Worm (Caenorhabditis elegans) whole organism, L4 larva: ENCODE measurements around the gene nhr-175.

Experiments
- F26F4.8 ChIP-seq: fragments of 200-800 bp; sonication (Bioruptor generic); conservative IDR thresholded peaks from 2 replicates; pipeline ENCODE4 v1.3.6; 2022; ENCODE audit warnings: missing genetic modification characterization, missing compliant biosample characterization
- R02D3.7 ChIP-seq: fragments of 150-350 bp; sonication (generic microtip); optimal IDR thresholded peaks from 3 replicates; lab custom pipeline; 2014; ENCODE audit warnings: missing biosample characterization, missing genetic modification characterization
- T20F7.1 ChIP-seq: fragments of 200-800 bp; sonication (Bioruptor generic); optimal IDR thresholded peaks from 2 replicates; lab custom pipeline; 2018; ENCODE audit warnings: mild to moderate bottlenecking, missing genetic modification characterization, missing compliant biosample characterization
- Y48G9A.11 ChIP-seq: fragments of 200-800 bp; sonication (Bioruptor generic); IDR thresholded peaks from 2 replicates; pipeline ENCODE4 v1.3.6; 2022; ENCODE audit warnings: missing genetic modification reagents, missing genetic modification characterization, missing compliant biosample characterization
- Y5F2A.4 ChIP-seq: fragments of 200-800 bp; sonication (Bioruptor generic); optimal IDR thresholded peaks from 2 replicates; lab custom pipeline; 2018; ENCODE audit warnings: mild to moderate bottlenecking, missing genetic modification characterization, missing compliant biosample characterization
- ZK337.2 ChIP-seq: fragments of 200-800 bp; sonication (Bioruptor generic); IDR thresholded peaks from 2 replicates; pipeline ENCODE4 v1.3.6; 2022; ENCODE audit warnings: missing genetic modification reagents, missing genetic modification characterization, missing compliant biosample characterization
- ZK546.5 ChIP-seq, 2 experiments: sonication (generic microtip); optimal IDR thresholded peaks; 2 replicates each; lab custom pipeline; 2017; ENCODE audit warnings: missing biosample characterization in 2 of 2, missing genetic modification characterization in 2 of 2
- aha-1 ChIP-seq: fragments of 150-350 bp; peaks from one replicate; lab custom pipeline; 2014; ENCODE audit warnings: missing biosample characterization, missing genetic modification characterization
- ama-1 ChIP-seq: fragments of 150-350 bp; optimal IDR thresholded peaks from 2 replicates; lab custom pipeline; 2014; ENCODE audit warnings: inconsistent platforms, mixed read lengths
- attf-4 ChIP-seq: sonication (generic microtip); optimal IDR thresholded peaks from 3 replicates; lab custom pipeline; 2017; ENCODE audit warnings: missing biosample characterization, missing genetic modification characterization
- ceh-28 ChIP-seq: fragments of 150-350 bp; optimal IDR thresholded peaks from 2 replicates; lab custom pipeline; 2014; ENCODE audit warnings: missing biosample characterization, missing genetic modification reagents, missing genetic modification characterization
- ceh-32 ChIP-seq: sonication (generic microtip); optimal IDR thresholded peaks from 2 replicates; lab custom pipeline; 2016; ENCODE audit warnings: mild to moderate bottlenecking, missing genetic modification characterization, missing compliant biosample characterization; ENCODE audit not compliant: poor library complexity
- ceh-82 ChIP-seq: sonication (generic microtip); optimal IDR thresholded peaks from 2 replicates; lab custom pipeline; 2017; ENCODE audit warnings: missing biosample characterization, missing genetic modification characterization
- ctbp-1 ChIP-seq: fragments of 200-800 bp; sonication (Bioruptor generic); IDR thresholded peaks from 2 replicates; pipeline ENCODE4 v1.3.6; 2022; ENCODE audit warnings: missing genetic modification reagents, missing genetic modification characterization, missing compliant biosample characterization
- daf-12 ChIP-seq: fragments of 150-350 bp; optimal IDR thresholded peaks from 2 replicates; lab custom pipeline; 2014; ENCODE audit warnings: missing biosample characterization, missing genetic modification reagents, missing genetic modification characterization
- daf-16 ChIP-seq, 3 experiments: sonication (generic microtip); optimal IDR thresholded peaks; 2 replicates each; lab custom pipeline; 2016 to 2017; ENCODE audit warnings: missing genetic modification characterization in 3 of 3, missing genetic modification reagents in 3 of 3, mild to moderate bottlenecking in 2 of 3, missing compliant biosample characterization in 2 of 3, missing biosample characterization in 1 of 3, moderate library complexity in 1 of 3
- daf-8 ChIP-seq: fragments of 200-800 bp; sonication (Bioruptor generic); IDR thresholded peaks from 2 replicates; pipeline ENCODE4 v1.3.6; 2022; ENCODE audit warnings: missing genetic modification characterization, missing compliant biosample characterization
- egl-43 ChIP-seq: fragments of 200-800 bp; sonication (Bioruptor generic); IDR thresholded peaks from 2 replicates; pipeline ENCODE4 v1.3.6; 2022; ENCODE audit warnings: missing genetic modification reagents, missing genetic modification characterization, missing compliant biosample characterization
- hif-1 ChIP-seq, 2 experiments: sonication (generic microtip); optimal IDR thresholded peaks; 2 replicates each; lab custom pipeline; 2016 to 2017; ENCODE audit warnings: missing compliant biosample characterization in 2 of 2, missing genetic modification characterization in 2 of 2, missing genetic modification reagents in 2 of 2, missing genotype in 2 of 2, mild to moderate bottlenecking in 1 of 2
- hmg-1.1 ChIP-seq: fragments of 200-800 bp; sonication (Bioruptor generic); IDR thresholded peaks from 2 replicates; pipeline ENCODE4 v1.3.6; 2022; ENCODE audit warnings: missing genetic modification reagents, missing genetic modification characterization, missing compliant biosample characterization
- lim-7 ChIP-seq: fragments of 200-800 bp; sonication (Bioruptor generic); IDR thresholded peaks from 2 replicates; pipeline ENCODE4 v1.3.6; 2022; ENCODE audit warnings: missing genetic modification characterization, missing compliant biosample characterization
- lin-13 ChIP-seq: fragments of 150-350 bp; optimal IDR thresholded peaks from 2 replicates; lab custom pipeline; 2014; ENCODE audit warnings: missing biosample characterization, missing genetic modification reagents, missing genetic modification characterization
- lin-15B ChIP-seq: fragments of 150-350 bp; sonication (generic microtip); optimal IDR thresholded peaks from 3 replicates; lab custom pipeline; 2014; ENCODE audit warnings: missing biosample characterization, missing genetic modification characterization
- lin-29 ChIP-seq: fragments of 200-800 bp; sonication (Bioruptor generic); IDR thresholded peaks from 2 replicates; pipeline ENCODE4 v1.3.6; 2022; ENCODE audit warnings: missing genetic modification reagents, missing genetic modification characterization, missing compliant biosample characterization
- lin-38 ChIP-seq: fragments of 200-800 bp; sonication (Bioruptor generic); IDR thresholded peaks from 2 replicates; pipeline ENCODE4 v1.3.6; 2022; ENCODE audit warnings: missing genetic modification reagents, missing genetic modification characterization, missing compliant biosample characterization
- madf-5 ChIP-seq, 2 experiments: fragments of 200-800 bp; sonication (Bioruptor generic); IDR thresholded peaks; 2 replicates each; pipeline ENCODE4 v1.3.6; 2022; ENCODE audit warnings: missing compliant biosample characterization in 2 of 2, missing genetic modification characterization in 2 of 2
- madf-9 ChIP-seq: fragments of 200-800 bp; sonication (Bioruptor generic); conservative IDR thresholded peaks from 2 replicates; pipeline ENCODE4 v1.3.6; 2022; ENCODE audit warnings: missing genetic modification reagents, missing genetic modification characterization, missing compliant biosample characterization
- mep-1 ChIP-seq: fragments of 150-350 bp; sonication (generic microtip); optimal IDR thresholded peaks from 3 replicates; lab custom pipeline; 2014; ENCODE audit warnings: missing biosample characterization, missing genetic modification characterization
- nhr-11 ChIP-seq: fragments of 150-350 bp; optimal IDR thresholded peaks from 2 replicates; lab custom pipeline; 2014; ENCODE audit warnings: missing biosample characterization, missing genetic modification characterization
- nhr-237 ChIP-seq: sonication (generic microtip); optimal IDR thresholded peaks from 2 replicates; lab custom pipeline; 2017; ENCODE audit warnings: missing biosample characterization, missing genetic modification characterization
- nhr-25 ChIP-seq: sonication (generic microtip); optimal IDR thresholded peaks from 2 replicates; lab custom pipeline; 2017; ENCODE audit warnings: missing genetic modification characterization, mild to moderate bottlenecking, missing compliant biosample characterization, antibody characterized with exemption, moderate library complexity, borderline replicate concordance; ENCODE audit not compliant: insufficient read depth
- nhr-77 ChIP-seq: fragments of 150-350 bp; optimal IDR thresholded peaks from 2 replicates; lab custom pipeline; 2014; ENCODE audit warnings: missing biosample characterization, missing genetic modification characterization
- php-3 ChIP-seq: fragments of 200-800 bp; sonication (Bioruptor generic); IDR thresholded peaks from 2 replicates; pipeline ENCODE4 v1.3.6; 2022; ENCODE audit warnings: missing genetic modification reagents, missing genetic modification characterization, missing compliant biosample characterization
- rbr-2 ChIP-seq: sonication (generic microtip); optimal IDR thresholded peaks from 2 replicates; lab custom pipeline; 2016; ENCODE audit warnings: missing genotype, missing genetic modification characterization, missing compliant biosample characterization
- saeg-2 ChIP-seq: fragments of 200-800 bp; sonication (Bioruptor generic); IDR thresholded peaks from 2 replicates; pipeline ENCODE4 v1.3.6; 2022; ENCODE audit warnings: missing genetic modification reagents, missing genetic modification characterization, missing compliant biosample characterization
- sdz-12 ChIP-seq: fragments of 200-800 bp; sonication (Bioruptor generic); optimal IDR thresholded peaks from 2 replicates; lab custom pipeline; 2018; ENCODE audit warnings: mild to moderate bottlenecking, missing genetic modification characterization, missing compliant biosample characterization
- set-16 ChIP-seq: fragments of 200-800 bp; sonication (Bioruptor generic); IDR thresholded peaks from 2 replicates; pipeline ENCODE4 v1.3.6; 2022; ENCODE audit warnings: missing genetic modification reagents, missing genetic modification characterization, missing compliant biosample characterization
- spr-3 ChIP-seq: fragments of 200-800 bp; sonication (Bioruptor generic); optimal IDR thresholded peaks from 2 replicates; lab custom pipeline; 2018; ENCODE audit warnings: mild to moderate bottlenecking, missing genetic modification characterization, missing compliant biosample characterization
- tag-97 ChIP-seq: fragments of 200-800 bp; sonication (Bioruptor generic); IDR thresholded peaks from 2 replicates; pipeline ENCODE4 v1.3.6; 2022; ENCODE audit warnings: missing genetic modification characterization, missing compliant biosample characterization
- tra-1 ChIP-seq: fragments of 200-800 bp; sonication (Bioruptor generic); IDR thresholded peaks from 2 replicates; pipeline ENCODE4 v1.3.6; 2022; ENCODE audit warnings: missing genetic modification reagents, missing genetic modification characterization, missing compliant biosample characterization
- unc-62 ChIP-seq, 3 experiments: fragments of 150-350 bp in 1 of 3; sonication (generic microtip); optimal IDR thresholded peaks in 2 of 3; peaks in 1 of 3; 1 replicate in 1 of 3; 2 replicates in 2 of 3; lab custom pipeline; 2014 to 2017; ENCODE audit warnings: missing biosample characterization in 3 of 3, missing genetic modification characterization in 3 of 3, missing genetic modification reagents in 3 of 3, missing genotype in 1 of 3
- vab-7 ChIP-seq: fragments of 200-800 bp; sonication (Bioruptor generic); IDR thresholded peaks from 2 replicates; pipeline ENCODE4 v1.3.6; 2022; ENCODE audit warnings: missing genetic modification reagents, missing genetic modification characterization, missing compliant biosample characterization
- zag-1 ChIP-seq: fragments of 150-350 bp; optimal IDR thresholded peaks from 2 replicates; lab custom pipeline; 2014; ENCODE audit warnings: missing biosample characterization, missing genetic modification characterization
- zfp-2 ChIP-seq: sonication (generic microtip); optimal IDR thresholded peaks from 2 replicates; lab custom pipeline; 2016; ENCODE audit warnings: mild to moderate bottlenecking, missing genetic modification characterization, missing compliant biosample characterization
- zfp-3 ChIP-seq: fragments of 200-800 bp; sonication (Bioruptor generic); conservative IDR thresholded peaks from 2 replicates; pipeline ENCODE4 v1.3.6; 2022; ENCODE audit warnings: missing genetic modification reagents, missing genetic modification characterization, missing compliant biosample characterization
- zip-2 ChIP-seq: fragments of 150-350 bp; optimal IDR thresholded peaks from 2 replicates; lab custom pipeline; 2014; ENCODE audit warnings: missing biosample characterization, missing genetic modification characterization
- ztf-11 ChIP-seq: fragments of 150-350 bp; optimal IDR thresholded peaks from 2 replicates; lab custom pipeline; 2014; ENCODE audit warnings: missing biosample characterization, missing genetic modification characterization

The nhr-175 gene

DNA sequence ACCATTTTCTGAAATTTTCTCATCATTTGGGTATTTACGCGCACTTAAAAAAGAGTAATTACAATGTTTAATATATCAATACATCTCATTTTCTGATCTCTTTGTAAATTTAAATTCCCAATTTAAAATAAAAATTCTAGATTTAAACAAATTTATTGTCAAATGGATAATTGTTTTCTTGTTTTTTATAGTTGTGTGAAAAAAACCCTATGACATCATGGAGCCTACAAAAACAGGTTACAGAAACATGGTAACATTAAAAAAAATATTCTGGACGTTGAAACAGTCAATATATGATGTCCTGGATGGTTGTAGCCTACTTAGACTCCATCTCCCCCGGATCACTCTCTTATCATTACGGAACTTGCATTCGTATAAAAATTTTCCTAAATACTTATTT lies 23.0 kb downstream of the nhr-175 start, which contains the start of gene spp-12:
Gene spp-12, plus strand, starts transcription at position 301 of the 400 bp plus-strand sequence.
- TF ChIP-seq nhr-77 (tag; lab: Kevin White, UChicago) (no peak), lim-7 (GFP tag; lab: Robert Waterston, UW) (no peak), attf-4 (tag; lab: Kevin White, UChicago) (no peak), unc-62 (GFP tag; optimal IDR thresholded peaks at IDR 0.05 in 1 of 2; lab: Kevin White, UChicago) (no peak), unc-62 (tag; optimal IDR thresholded peaks at IDR 0.05; lab: Kevin White, UChicago) (no peak), daf-12 (no peak), ctbp-1 (GFP tag; lab: Robert Waterston, UW) (no peak), mep-1 (tag; lab: Kevin White, UChicago) (no peak), T20F7.1 (GFP tag; lab: Kevin White, UChicago) (no peak), Y5F2A.4 (no peak), aha-1 (tag; lab: Kevin White, UChicago) (no peak), tag-97 (GFP tag; lab: Robert Waterston, UW) (no peak), rbr-2 (tag; lab: Kevin White, UChicago) (no peak), vab-7 (GFP tag; lab: Robert Waterston, UW) (no peak), R02D3.7 (no peak), php-3 (GFP tag; lab: Robert Waterston, UW) (no peak), ZK546.5 (tag; optimal IDR thresholded peaks at IDR 0.05; lab: Kevin White, UChicago) (no peak), lin-38 (GFP tag; lab: Robert Waterston, UW) (no peak), zfp-3 (GFP tag; lab: Robert Waterston, UW) (no peak), zfp-2 (tag; lab: Kevin White, UChicago) (no peak), ceh-28 (no peak)

DNA sequence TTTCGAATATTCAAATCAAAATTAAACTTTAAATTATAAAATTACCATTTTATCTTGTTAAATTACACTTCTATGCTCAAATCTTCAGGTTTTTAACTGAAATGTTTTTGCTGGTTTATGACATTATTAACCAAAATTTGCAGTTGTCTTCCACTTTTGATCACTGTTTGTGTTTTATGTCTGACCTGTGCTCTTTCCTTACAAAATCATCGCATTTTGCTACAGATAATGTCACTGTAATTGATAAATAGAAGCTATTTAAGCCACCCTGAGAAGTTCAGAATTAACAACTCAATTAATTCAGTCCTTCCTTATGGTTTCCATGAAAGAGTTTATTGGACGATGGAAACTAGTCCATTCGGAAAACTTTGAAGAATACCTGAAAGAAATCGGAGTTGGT lies 24.0 kb downstream of the nhr-175 start, which contains the start of gene lbp-8:
Gene lbp-8, plus strand, starts transcription at position 301 of the 400 bp plus-strand sequence.
- no peak for TF ChIP-seq sdz-12 (GFP tag; lab: Kevin White, UChicago)
- TF ChIP-seq F26F4.8 (GFP tag; lab: Robert Waterston, UW) = no peak
- no peak for TF ChIP-seq madf-5 (GFP tag; IDR thresholded peaks at IDR 0.05; lab: Robert Waterston, UW)
- no peak for TF ChIP-seq hif-1 (tag; optimal IDR thresholded peaks at IDR 0.05; lab: Kevin White, UChicago)
- TF ChIP-seq ama-1 (lab: Kevin White, UChicago) = no peak
- no peak for TF ChIP-seq lin-13

ce11 chrV:13891489-13891888 lies 25.0 kb downstream of the nhr-175 start:
- TF ChIP-seq nhr-237 (tag; lab: Kevin White, UChicago) (no peak), zfp-3 (GFP tag; lab: Robert Waterston, UW) (no peak), Y5F2A.4 (no peak), ztf-11 (tag; lab: Kevin White, UChicago) (no peak), ceh-32 (tag; lab: Kevin White, UChicago) (no peak), nhr-77 (tag; lab: Kevin White, UChicago) (peak; percentile 53), nhr-11 (tag; lab: Kevin White, UChicago) (no peak), lin-29 (no peak), tag-97 (GFP tag; lab: Robert Waterston, UW) (no peak), saeg-2 (no peak), nhr-25 (tag; lab: Kevin White, UChicago) (no peak), daf-16 (GFP tag; optimal IDR thresholded peaks at IDR 0.05; lab: Kevin White, UChicago) (no peak), daf-16 (tag; optimal IDR thresholded peaks at IDR 0.05; lab: Kevin White, UChicago) (peak; percentile 96), tra-1 (GFP tag; lab: Robert Waterston, UW) (no peak), hmg-1.1 (GFP tag; lab: Robert Waterston, UW) (no peak), Y48G9A.11 (GFP tag; lab: Robert Waterston, UW) (no peak), attf-4 (tag; lab: Kevin White, UChicago) (no peak), daf-8 (GFP tag; lab: Robert Waterston, UW) (no peak), ZK337.2 (GFP tag; lab: Robert Waterston, UW) (no peak), madf-9 (GFP tag; lab: Robert Waterston, UW) (no peak), spr-3 (GFP tag; lab: Kevin White, UChicago) (no peak), zip-2 (tag; lab: Kevin White, UChicago) (no peak), rbr-2 (tag; lab: Kevin White, UChicago) (no peak), egl-43 (GFP tag; lab: Robert Waterston, UW) (no peak), set-16 (GFP tag; lab: Robert Waterston, UW) (no peak), lin-13 (no peak), zfp-2 (tag; lab: Kevin White, UChicago) (no peak), lin-15B (tag; lab: Kevin White, UChicago) (no peak), ceh-82 (tag; lab: Kevin White, UChicago) (no peak), zag-1 (tag; lab: Kevin White, UChicago) (no peak)
